Fruit fly (Drosophila melanogaster) whole organism, embryonic: ENCODE data around the gene CG13021.

Source experiments
- Bdp1 ChIP-seq: fragments of 200-800 bp; sonication (Bioruptor generic); optimal IDR thresholded peaks from 3 replicates; lab custom pipeline; 2016; ENCODE audit warnings: missing biosample characterization, missing genetic modification characterization
- CG1024 ChIP-seq: fragments of 200-800 bp; sonication (Bioruptor generic); IDR thresholded peaks from 2 replicates; pipeline ENCODE4 v1.3.6; 2022; ENCODE audit warnings: missing biosample characterization, missing genetic modification characterization
- CG11695 ChIP-seq: fragments of 200-800 bp; sonication (Bioruptor generic); IDR thresholded peaks from 3 replicates; pipeline ENCODE4 v1.3.6; 2022; ENCODE audit warnings: missing biosample characterization, missing genetic modification characterization
- CG16813 ChIP-seq: fragments of 200-800 bp; sonication (Bioruptor generic); IDR thresholded peaks from 3 replicates; pipeline ENCODE4 v1.3.6; 2022; ENCODE audit warnings: missing biosample characterization, missing genetic modification characterization; ENCODE audit not compliant: partially characterized antibody
- CG2199 ChIP-seq: fragments of 200-800 bp; sonication (Bioruptor generic); IDR thresholded peaks from 3 replicates; pipeline ENCODE4 v1.3.6; 2022; ENCODE audit warnings: missing biosample characterization, missing genetic modification characterization
- CG2678 ChIP-seq: fragments of 200-800 bp; sonication (Bioruptor generic); optimal IDR thresholded peaks from 3 replicates; lab custom pipeline; 2019; ENCODE audit warnings: missing biosample characterization, mild to moderate bottlenecking, missing genetic modification characterization, moderate library complexity
- CG31441 ChIP-seq: fragments of 200-800 bp; sonication (Bioruptor generic); IDR thresholded peaks from 2 replicates; pipeline ENCODE4 v1.3.6; 2022; ENCODE audit warnings: missing biosample characterization, missing genetic modification characterization
- CG33557 ChIP-seq: fragments of 200-800 bp; sonication (Bioruptor generic); optimal IDR thresholded peaks from 2 replicates; lab custom pipeline; 2019; ENCODE audit warnings: missing biosample characterization, mild to moderate bottlenecking, missing genetic modification characterization, moderate library complexity
- CG4854 ChIP-seq: fragments of 200-800 bp; sonication (Bioruptor generic); optimal IDR thresholded peaks from 2 replicates; lab custom pipeline; 2016; ENCODE audit warnings: missing biosample characterization, missing genetic modification characterization, inconsistent platforms
- CG5180 ChIP-seq: fragments of 200-800 bp; sonication (Bioruptor generic); optimal IDR thresholded peaks from 3 replicates; lab custom pipeline; 2017; ENCODE audit warnings: missing biosample characterization, missing genetic modification characterization, mild to moderate bottlenecking, moderate library complexity, missing genetic modification reagents
- CG6683 ChIP-seq: fragments of 200-800 bp; sonication (Bioruptor generic); optimal IDR thresholded peaks from 2 replicates; lab custom pipeline; 2017; ENCODE audit warnings: missing biosample characterization, mild to moderate bottlenecking, missing genetic modification characterization, missing genetic modification reagents
- CG6791 ChIP-seq: fragments of 200-800 bp; sonication (Bioruptor generic); IDR thresholded peaks from 3 replicates; pipeline ENCODE4 v1.3.6; 2022; ENCODE audit warnings: missing biosample characterization, missing genetic modification characterization; ENCODE audit not compliant: partially characterized antibody
- CG8089 ChIP-seq: fragments of 200-800 bp; sonication (Bioruptor generic); optimal IDR thresholded peaks from 3 replicates; lab custom pipeline; 2016; ENCODE audit warnings: missing biosample characterization, missing genetic modification characterization
- CG8765 ChIP-seq: fragments of 200-800 bp; sonication (Bioruptor generic); IDR thresholded peaks from 2 replicates; pipeline ENCODE4 v1.3.6; 2022; ENCODE audit warnings: missing biosample characterization, missing genetic modification characterization
- CG9215 ChIP-seq: fragments of 200-800 bp; sonication (Bioruptor generic); IDR thresholded peaks from 2 replicates; pipeline ENCODE4 v1.3.6; 2022; ENCODE audit warnings: missing biosample characterization, missing genetic modification characterization
- CG9727 ChIP-seq: fragments of 200-800 bp; sonication (Bioruptor generic); optimal IDR thresholded peaks from 3 replicates; lab custom pipeline; 2017; ENCODE audit warnings: missing biosample characterization, mild to moderate bottlenecking, missing genetic modification characterization
- CG9797 ChIP-seq: fragments of 200-800 bp; sonication (Bioruptor generic); optimal IDR thresholded peaks from 3 replicates; lab custom pipeline; 2018; ENCODE audit warnings: missing biosample characterization, mild to moderate bottlenecking, missing genetic modification characterization
- Deaf1 ChIP-seq: fragments of 200-800 bp; optimal IDR thresholded peaks from 3 replicates; lab custom pipeline; 2019; ENCODE audit warnings: missing biosample characterization, mild to moderate bottlenecking, missing genetic modification characterization, moderate library complexity
- E2f2 ChIP-seq: fragments of 200-800 bp; sonication (Bioruptor generic); IDR thresholded peaks from 2 replicates; pipeline ENCODE4 v1.3.6; 2022; ENCODE audit warnings: missing biosample characterization, missing genetic modification characterization
- HmgD ChIP-seq: fragments of 200-800 bp; sonication (Bioruptor generic); optimal IDR thresholded peaks from 3 replicates; lab custom pipeline; 2016; ENCODE audit warnings: missing biosample characterization, missing genetic modification characterization
- Hmx ChIP-seq: fragments of 200-800 bp; sonication (Bioruptor generic); optimal IDR thresholded peaks from 2 replicates; lab custom pipeline; 2016; ENCODE audit warnings: missing biosample characterization, missing genetic modification characterization
- Hr78 ChIP-seq, 2 experiments: fragments of 200-800 bp in 1 of 2; fragments of >200 bp in 1 of 2; sonication (Bioruptor generic) in 1 of 2; optimal IDR thresholded peaks; 2 replicates each; lab custom pipeline; 2017 to 2019; ENCODE audit warnings: missing biosample characterization in 2 of 2, missing genetic modification characterization in 2 of 2, mild to moderate bottlenecking in 1 of 2, moderate library complexity in 1 of 2
- MTF-1 ChIP-seq: fragments of 200-800 bp; sonication (Bioruptor generic); optimal IDR thresholded peaks from 2 replicates; lab custom pipeline; 2018; ENCODE audit warnings: missing biosample characterization, mild to moderate bottlenecking, missing genetic modification characterization, borderline replicate concordance
- Max ChIP-seq: fragments of 200-800 bp; sonication (Bioruptor generic); optimal IDR thresholded peaks from 2 replicates; lab custom pipeline; 2016; ENCODE audit warnings: missing biosample characterization, mild to moderate bottlenecking, missing genetic modification characterization
- Nf-YB ChIP-seq: fragments of 200-800 bp; sonication (Bioruptor generic); optimal IDR thresholded peaks from 3 replicates; lab custom pipeline; 2019; ENCODE audit warnings: missing biosample characterization, mild to moderate bottlenecking, missing genetic modification characterization, moderate library complexity
- Nf-YC ChIP-seq: fragments of 200-800 bp; optimal IDR thresholded peaks from 3 replicates; lab custom pipeline; 2019; ENCODE audit warnings: missing biosample characterization, mild to moderate bottlenecking, missing genetic modification characterization, moderate library complexity
- Rx ChIP-seq: fragments of 200-800 bp; sonication (Bioruptor generic); IDR thresholded peaks from 2 replicates; pipeline ENCODE4 v1.3.6; 2022; ENCODE audit warnings: missing biosample characterization, missing genetic modification characterization
- Ssrp ChIP-seq: fragments of 200-800 bp; sonication (Bioruptor generic); optimal IDR thresholded peaks from 2 replicates; lab custom pipeline; 2018; ENCODE audit warnings: missing biosample characterization, mild to moderate bottlenecking, missing genetic modification characterization, moderate library complexity
- abd-A ChIP-seq: fragments of 200-800 bp; sonication (Bioruptor generic); optimal IDR thresholded peaks from 3 replicates; lab custom pipeline; 2019; ENCODE audit warnings: missing biosample characterization, mild to moderate bottlenecking, missing genetic modification characterization, moderate library complexity
- az2 ChIP-seq: fragments of 200-800 bp; sonication (Bioruptor generic); optimal IDR thresholded peaks from 3 replicates; lab custom pipeline; 2016; ENCODE audit warnings: missing biosample characterization, missing genetic modification characterization
- chinmo ChIP-seq: fragments of 200-800 bp; sonication (Bioruptor generic); IDR thresholded peaks from 4 replicates; pipeline ENCODE4 v1.3.6; 2022; ENCODE audit warnings: missing biosample characterization, missing genetic modification characterization; ENCODE audit not compliant: partially characterized antibody
- crol ChIP-seq: fragments of 200-800 bp; sonication (Bioruptor generic); IDR thresholded peaks from 2 replicates; pipeline ENCODE4 v1.3.6; 2022; ENCODE audit warnings: missing biosample characterization, missing genetic modification characterization
- dpn ChIP-seq, 2 experiments: fragments of 200-800 bp; sonication (Bioruptor generic); optimal IDR thresholded peaks; 3 replicates each; lab custom pipeline; 2016; ENCODE audit warnings: missing biosample characterization in 2 of 2, missing genetic modification characterization in 2 of 2
- ewg ChIP-seq: fragments of 200-800 bp; sonication (Bioruptor generic); optimal IDR thresholded peaks from 3 replicates; lab custom pipeline; 2017; ENCODE audit warnings: mild to moderate bottlenecking, missing biosample characterization, missing genetic modification reagents, missing genetic modification characterization
- fru ChIP-seq: fragments of >200 bp; optimal IDR thresholded peaks from 2 replicates; lab custom pipeline; 2017
- gem ChIP-seq: fragments of 200-800 bp; sonication (Bioruptor generic); optimal IDR thresholded peaks from 2 replicates; lab custom pipeline; 2019; ENCODE audit warnings: missing biosample characterization, mild to moderate bottlenecking, missing genetic modification characterization, moderate library complexity
- gsb ChIP-seq: fragments of 200-800 bp; sonication (Bioruptor generic); IDR thresholded peaks from 2 replicates; pipeline ENCODE4 v1.3.6; 2022; ENCODE audit warnings: missing biosample characterization, missing genetic modification characterization
- hkb ChIP-seq, 2 experiments: fragments of 200-800 bp in 1 of 2; fragments of >200 bp in 1 of 2; sonication (Bioruptor generic) in 1 of 2; IDR thresholded peaks in 1 of 2; optimal IDR thresholded peaks in 1 of 2; 2 replicates each; pipeline versions ENCODE4 v1.3.6 to Lab custom; 2017 to 2022; ENCODE audit warnings: missing biosample characterization in 1 of 2, missing genetic modification characterization in 1 of 2
- insv ChIP-seq, 2 experiments: fragments of 200-800 bp; sonication (Bioruptor generic); optimal IDR thresholded peaks; 3 replicates each; lab custom pipeline; 2016 to 2018; ENCODE audit warnings: missing biosample characterization in 2 of 2, missing genetic modification characterization in 2 of 2
- jigr1 ChIP-seq: fragments of 200-800 bp; sonication (Bioruptor generic); IDR thresholded peaks from 3 replicates; pipeline ENCODE4 v1.3.6; 2022; ENCODE audit warnings: missing biosample characterization, missing genetic modification characterization
- nerfin-1 ChIP-seq: fragments of 200-800 bp; sonication (Bioruptor generic); optimal IDR thresholded peaks from 3 replicates; lab custom pipeline; 2019; ENCODE audit warnings: missing biosample characterization, mild to moderate bottlenecking, missing genetic modification characterization, moderate library complexity
- oc ChIP-seq: fragments of 200-800 bp; sonication (Bioruptor generic); optimal IDR thresholded peaks from 2 replicates; lab custom pipeline; 2018; ENCODE audit warnings: missing biosample characterization, mild to moderate bottlenecking, missing genetic modification characterization, moderate library complexity
- pita ChIP-seq: fragments of 200-800 bp; sonication (Bioruptor generic); optimal IDR thresholded peaks from 2 replicates; lab custom pipeline; 2017; ENCODE audit warnings: missing biosample characterization, mild to moderate bottlenecking, missing genetic modification characterization
- sens ChIP-seq: fragments of 200-800 bp; sonication (Bioruptor generic); peaks from one replicate; lab custom pipeline; 2016; ENCODE audit warnings: missing biosample characterization, missing genetic modification characterization
- slp2 ChIP-seq: fragments of 200-800 bp; sonication (Bioruptor generic); optimal IDR thresholded peaks from 2 replicates; lab custom pipeline; 2016; ENCODE audit warnings: missing biosample characterization, missing genetic modification characterization
- sna ChIP-seq: fragments of 200-800 bp; sonication (Bioruptor generic); IDR thresholded peaks from 2 replicates; pipeline ENCODE4 v1.3.6; 2022; ENCODE audit warnings: missing biosample characterization, missing genetic modification characterization; ENCODE audit not compliant: partially characterized antibody
- tx ChIP-seq: fragments of 200-800 bp; sonication (Bioruptor generic); optimal IDR thresholded peaks from 2 replicates; lab custom pipeline; 2016; ENCODE audit warnings: missing biosample characterization, missing genetic modification characterization

CG13021 gene

DNA sequence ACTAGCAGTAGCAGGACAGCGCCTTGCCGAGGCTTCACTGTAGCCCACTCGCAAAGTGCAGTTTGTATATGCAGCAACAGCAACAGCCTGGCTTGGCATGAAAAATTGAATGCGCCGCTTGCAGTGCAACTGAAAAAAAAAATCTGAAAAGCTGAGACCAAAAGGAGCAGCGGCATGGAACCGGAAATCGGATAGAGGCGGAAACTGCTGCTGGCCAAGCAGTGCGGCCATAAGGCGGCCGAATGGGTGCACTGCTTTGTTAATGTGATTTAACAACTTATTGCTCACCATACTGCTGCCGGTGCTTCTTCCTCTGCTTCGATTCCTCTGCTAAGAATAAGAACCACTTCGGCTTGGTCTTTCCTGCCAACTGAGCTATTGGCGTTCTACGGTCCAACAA lies 9.9 kb upstream of the CG13021 start (continued):
- TF ChIP-seq CG2199 (GFP tag; lab: Robert Waterston, UW) (no peak), insv (GFP tag; optimal IDR thresholded peaks at IDR 0.05; lab: Kevin White, UChicago) (no peak), Rx (GFP tag; lab: Robert Waterston, UW) (no peak), MTF-1 (no peak), HmgD (GFP tag; lab: Kevin White, UChicago) (no peak), gem (tag; lab: Kevin White, UChicago) (no peak), CG11695 (GFP tag; lab: Robert Waterston, UW) (no peak), gsb (no peak), CG9215 (GFP tag; lab: Robert Waterston, UW) (no peak), CG2678 (tag; lab: Kevin White, UChicago) (no peak), Hr78 (GFP tag; optimal IDR thresholded peaks at IDR 0.05; lab: Kevin White, UChicago) (no peak), CG16813 (GFP tag; lab: Robert Waterston, UW) (no peak), CG8089 (GFP tag; lab: Kevin White, UChicago) (no peak)

DNA sequence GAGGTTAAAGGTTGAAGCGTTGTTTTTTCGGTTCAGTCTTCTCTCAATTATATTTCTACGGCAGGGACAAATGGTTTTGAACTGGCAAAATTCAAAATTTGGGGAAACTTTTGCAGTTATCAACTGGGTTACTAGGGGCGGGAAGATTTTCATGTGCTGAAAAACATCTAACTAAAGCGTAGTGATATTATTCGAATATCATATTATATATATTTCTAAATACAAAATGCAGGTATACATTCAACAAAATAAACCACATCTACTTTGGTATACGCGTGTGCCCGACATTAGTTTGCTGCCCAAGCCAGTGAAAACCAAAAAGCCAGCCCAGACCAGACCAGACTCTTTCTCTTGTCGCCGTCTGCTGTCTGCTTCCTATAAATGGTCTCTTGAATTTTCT lies 9.4 kb upstream of the CG13021 start, which contains the start of gene Gas8:
Gene Gas8, minus strand, starts transcription at position 101 of the 400 bp plus-strand sequence.
- TF ChIP-seq slp2 (no peak), CG1024 (GFP tag; lab: Robert Waterston, UW) (no peak), jigr1 (no peak), crol (GFP tag; lab: Robert Waterston, UW) (no peak), CG33557 (no peak), Hmx (GFP tag; lab: Kevin White, UChicago) (no peak), az2 (no peak), sens (no peak), Ssrp (no peak), Bdp1 (GFP tag; lab: Kevin White, UChicago) (no peak), CG6791 (GFP tag; lab: Robert Waterston, UW) (no peak)

DNA sequence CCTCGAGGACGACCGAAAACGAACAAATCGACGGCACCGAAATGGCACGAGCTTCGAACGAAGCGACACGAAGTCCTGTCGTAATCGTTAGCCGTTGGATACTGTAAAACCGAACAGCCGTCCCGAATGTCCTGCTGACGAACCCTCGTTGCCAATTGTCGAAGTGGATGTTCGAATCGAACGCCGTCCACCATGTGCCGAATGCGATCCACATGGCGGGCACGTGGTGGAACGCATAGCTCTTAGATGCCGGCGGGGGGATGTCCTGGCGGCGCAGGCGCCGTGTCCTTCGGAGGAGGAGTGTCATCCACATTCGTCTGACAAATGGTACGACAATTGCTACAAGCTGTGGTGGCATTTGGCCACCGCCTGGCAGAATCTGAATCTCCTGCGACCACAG lies 16.6 kb downstream of the CG13021 start:
- peak; percentile 98 for TF ChIP-seq Deaf1 (tag; lab: Kevin White, UChicago)
- TF ChIP-seq CG9797 (GFP tag; lab: Kevin White, UChicago): no peak
- TF ChIP-seq pita (GFP tag; lab: Kevin White, UChicago): no peak
- no peak for TF ChIP-seq oc (tag; lab: Kevin White, UChicago)
- TF ChIP-seq Nf-YC (tag; lab: Kevin White, UChicago): peak; percentile 95
- peak; percentile 82 for TF ChIP-seq Nf-YB (GFP tag; lab: Kevin White, UChicago)
- TF ChIP-seq abd-A (tag; lab: Kevin White, UChicago): peak; percentile 55
- no peak for TF ChIP-seq fru (lab: Kevin White, UChicago)
- TF ChIP-seq nerfin-1: peak; percentile 69
- peak; percentile 15 for TF ChIP-seq sens
- no peak for TF ChIP-seq CG6683 (GFP tag; lab: Kevin White, UChicago)
- no peak for TF ChIP-seq CG4854
- no peak for TF ChIP-seq CG9727
- TF ChIP-seq CG8765: no peak
- no peak for TF ChIP-seq E2f2 (GFP tag; lab: Robert Waterston, UW)
- peak; percentile 76 for TF ChIP-seq Max (GFP tag; lab: Kevin White, UChicago)
- TF ChIP-seq ewg: peak; percentile 94
- peak; percentile 67 for TF ChIP-seq crol (GFP tag; lab: Robert Waterston, UW)
- no peak for TF ChIP-seq sna
- no peak for TF ChIP-seq hkb (optimal IDR thresholded peaks at IDR 0.05; lab: Kevin White, UChicago)
- no peak for TF ChIP-seq hkb (GFP tag; IDR thresholded peaks at IDR 0.05; lab: Robert Waterston, UW)
- TF ChIP-seq tx (GFP tag; lab: Kevin White, UChicago): no peak
- TF ChIP-seq Hmx (GFP tag; lab: Kevin White, UChicago): no peak
- TF ChIP-seq chinmo (GFP tag; lab: Robert Waterston, UW): 0 out of 4 replicates have a peak, but pooled peaks have one; percentile 22
- TF ChIP-seq CG31441 (GFP tag; lab: Robert Waterston, UW): no peak
- TF ChIP-seq dpn (GFP tag; optimal IDR thresholded peaks at IDR 0.05; lab: Kevin White, UChicago): no peak
- peak; percentile 89 for TF ChIP-seq CG5180 (GFP tag; lab: Kevin White, UChicago)
